Worm (Caenorhabditis elegans): ENCODE data around the gene Y57A10C.8.

DNA sequence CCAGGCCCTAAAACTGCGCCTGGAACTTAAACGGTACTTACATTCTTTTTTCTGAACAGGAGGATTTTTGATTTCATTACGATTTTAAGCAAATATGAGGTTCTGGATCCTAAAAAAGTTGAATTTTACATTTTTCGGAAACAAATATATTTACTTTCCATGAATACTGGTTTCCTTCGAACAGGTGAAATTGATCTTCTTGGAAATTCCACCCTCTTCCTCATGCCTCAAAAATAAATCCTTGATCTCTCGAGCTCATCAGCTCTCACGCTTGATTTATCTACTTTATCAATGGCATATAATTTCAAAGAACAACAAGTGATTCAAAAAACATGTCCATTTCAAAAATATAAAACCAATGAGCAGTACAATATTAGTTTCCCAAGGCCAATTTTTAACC lies 42.2 kb downstream of the Y57A10C.8 start:
- TF ChIP-seq nhr-76 (tag; optimal IDR thresholded peaks at IDR 0.05) (no peak), nhr-237 (tag; optimal IDR thresholded peaks at IDR 0.05) (no peak), snpc-4 (tag; optimal IDR thresholded peaks at IDR 0.05) (no peak), mep-1 (tag; optimal IDR thresholded peaks at IDR 0.05) (no peak), unc-62 (GFP tag; optimal IDR thresholded peaks at IDR 0.05) (no peak), pha-4 (tag; optimal IDR thresholded peaks at IDR 0.05) (no peak)

Data from whole organism, mixed stage, embryonic.